Fruit fly (Drosophila melanogaster) whole organism, embryonic: Measurements from ENCODE around the gene ea.

Experiments used
- CG6813 ChIP-seq: fragments of 200-800 bp; sonication (Bioruptor generic); optimal IDR thresholded peaks from 2 replicates; lab custom pipeline; 2017; ENCODE audit warnings: missing biosample characterization, missing genetic modification characterization, mild to moderate bottlenecking, moderate library complexity, missing genetic modification reagents
- CG7839 ChIP-seq: fragments of 200-800 bp; sonication (Bioruptor generic); optimal IDR thresholded peaks from 3 replicates; lab custom pipeline; 2018; ENCODE audit warnings: missing biosample characterization, mild to moderate bottlenecking, missing genetic modification characterization, moderate library complexity
- CG9932 ChIP-seq: fragments of 200-800 bp; sonication (Bioruptor generic); IDR thresholded peaks from 2 replicates; pipeline ENCODE4 v1.3.6; 2022; ENCODE audit warnings: missing biosample characterization, missing genetic modification characterization
- Lpt ChIP-seq: fragments of >200 bp; optimal IDR thresholded peaks from 2 replicates; lab custom pipeline; 2018; ENCODE audit warnings: missing biosample characterization, missing genetic modification characterization
- Ravus ChIP-seq: fragments of 200-800 bp; sonication (Bioruptor generic); IDR thresholded peaks from 2 replicates; pipeline ENCODE4 v1.3.6; 2022; ENCODE audit warnings: missing biosample characterization, missing genetic modification characterization
- Sry-β ChIP-seq: fragments of 200-800 bp; sonication (Bioruptor generic); optimal IDR thresholded peaks from 2 replicates; lab custom pipeline; 2018; ENCODE audit warnings: missing biosample characterization, mild to moderate bottlenecking, missing genetic modification characterization, moderate library complexity
- danr ChIP-seq: fragments of 200-800 bp; sonication (Bioruptor generic); IDR thresholded peaks from 2 replicates; pipeline ENCODE4 v1.3.6; 2022; ENCODE audit warnings: missing biosample characterization, missing genetic modification characterization
- fru ChIP-seq: fragments of >200 bp; optimal IDR thresholded peaks from 2 replicates; lab custom pipeline; 2017
- jigr1 ChIP-seq: fragments of 200-800 bp; sonication (Bioruptor generic); IDR thresholded peaks from 3 replicates; pipeline ENCODE4 v1.3.6; 2022; ENCODE audit warnings: missing biosample characterization, missing genetic modification characterization
- ranshi ChIP-seq: fragments of 200-800 bp; sonication (Bioruptor generic); IDR thresholded peaks from 2 replicates; pipeline ENCODE4 v1.3.6; 2022; ENCODE audit warnings: missing biosample characterization, missing genetic modification characterization

- no peak for TF ChIP-seq CG6813
- no peak for TF ChIP-seq Sry-β (GFP tag; lab: Kevin White, UChicago)
- TF ChIP-seq CG7839 (tag; lab: Kevin White, UChicago), result no peak
- TF ChIP-seq Lpt (GFP tag; lab: Kevin White, UChicago), result no peak
- TF ChIP-seq Ravus (GFP tag; lab: Robert Waterston, UW), result no peak
- TF ChIP-seq ranshi (GFP tag; lab: Robert Waterston, UW), result no peak
- TF ChIP-seq danr (GFP tag; lab: Robert Waterston, UW), result no peak
- TF ChIP-seq fru, result no peak
- no peak for TF ChIP-seq CG9932 (GFP tag; lab: Robert Waterston, UW)
- TF ChIP-seq jigr1 (GFP tag; lab: Robert Waterston, UW), result no peak
Measured at dm6 chr3R:15356152-15356551, 27.6 kb downstream of the ea start.
